Fruit fly (Drosophila melanogaster) whole organism, pupa: ENCODE results near the gene Sf3b1.

Source experiments
- CG10348 ChIP-seq: fragments of 200-800 bp; sonication (Bioruptor generic); IDR thresholded peaks from 2 replicates; pipeline ENCODE4 v1.3.6; 2022; ENCODE audit warnings: missing biosample characterization, missing genetic modification characterization
- CG12605 ChIP-seq: fragments of 200-800 bp; sonication (Bioruptor generic); IDR thresholded peaks from 2 replicates; pipeline ENCODE4 v1.3.6; 2022; ENCODE audit warnings: missing biosample characterization, missing genetic modification characterization
- CG13204 ChIP-seq: fragments of 200-800 bp; sonication (Bioruptor generic); optimal IDR thresholded peaks from 2 replicates; lab custom pipeline; 2018; ENCODE audit warnings: missing biosample characterization, mild to moderate bottlenecking, missing genetic modification characterization, moderate library complexity
- CG14655 ChIP-seq: fragments of 200-800 bp; sonication (Bioruptor generic); optimal IDR thresholded peaks from 3 replicates; lab custom pipeline; 2017; ENCODE audit warnings: mild to moderate bottlenecking, missing biosample characterization, missing genetic modification reagents, missing genetic modification characterization
- CG15710 ChIP-seq: fragments of 200-800 bp; sonication (Bioruptor generic); optimal IDR thresholded peaks from 2 replicates; lab custom pipeline; 2018; ENCODE audit warnings: missing biosample characterization, mild to moderate bottlenecking, missing genetic modification characterization, moderate library complexity
- CG17806 ChIP-seq: fragments of 200-800 bp; sonication (Bioruptor generic); optimal IDR thresholded peaks from 2 replicates; lab custom pipeline; 2018; ENCODE audit warnings: missing biosample characterization, mild to moderate bottlenecking, missing genetic modification characterization, moderate library complexity
- CG32121 ChIP-seq: fragments of 200-800 bp; sonication (Bioruptor generic); IDR thresholded peaks from 2 replicates; pipeline ENCODE4 v1.3.6; 2022; ENCODE audit warnings: missing biosample characterization, missing genetic modification characterization
- CG34367 ChIP-seq: fragments of 200-800 bp; sonication (Bioruptor generic); optimal IDR thresholded peaks from 2 replicates; lab custom pipeline; 2018; ENCODE audit warnings: missing biosample characterization, mild to moderate bottlenecking, missing genetic modification characterization
- CG4496 ChIP-seq: fragments of 200-800 bp; sonication (Bioruptor generic); IDR thresholded peaks from 3 replicates; pipeline ENCODE4 v1.3.6; 2022; ENCODE audit warnings: missing biosample characterization, missing genetic modification characterization
- CG8159 ChIP-seq: fragments of 200-800 bp; sonication (Bioruptor generic); optimal IDR thresholded peaks from 3 replicates; lab custom pipeline; 2018; ENCODE audit warnings: missing biosample characterization, mild to moderate bottlenecking, missing genetic modification characterization, moderate library complexity
- CG8301 ChIP-seq: fragments of 200-800 bp; sonication (Bioruptor generic); optimal IDR thresholded peaks from 2 replicates; lab custom pipeline; 2018; ENCODE audit warnings: missing biosample characterization, mild to moderate bottlenecking, missing genetic modification characterization
- CG9948 ChIP-seq: fragments of 200-800 bp; sonication (Bioruptor generic); optimal IDR thresholded peaks from 2 replicates; lab custom pipeline; 2018; ENCODE audit warnings: missing biosample characterization, mild to moderate bottlenecking, missing genetic modification characterization, moderate library complexity
- D1 ChIP-seq: fragments of 200-800 bp; sonication (Bioruptor generic); optimal IDR thresholded peaks from 2 replicates; lab custom pipeline; 2018; ENCODE audit warnings: missing biosample characterization, mild to moderate bottlenecking, missing genetic modification characterization, moderate library complexity
- EcR ChIP-seq: fragments of 200-800 bp; sonication (Bioruptor generic); optimal IDR thresholded peaks from 3 replicates; lab custom pipeline; 2019; ENCODE audit warnings: missing biosample characterization, missing genetic modification characterization, mild to moderate bottlenecking, moderate library complexity, missing genetic modification reagents
- Ets98B ChIP-seq: fragments of 200-800 bp; sonication (Bioruptor generic); IDR thresholded peaks from 2 replicates; pipeline ENCODE4 v1.3.6; 2022; ENCODE audit warnings: missing biosample characterization, missing genetic modification characterization
- Pif1A ChIP-seq: fragments of 200-800 bp; sonication (Bioruptor generic); optimal IDR thresholded peaks from 3 replicates; lab custom pipeline; 2016; ENCODE audit warnings: missing biosample characterization, missing genetic modification characterization
- Pif1B ChIP-seq: fragments of 200-800 bp; sonication (Bioruptor generic); optimal IDR thresholded peaks from 3 replicates; lab custom pipeline; 2016; ENCODE audit warnings: missing biosample characterization, missing genetic modification characterization
- Snoo ChIP-seq: fragments of 200-800 bp; sonication (Bioruptor generic); optimal IDR thresholded peaks from 3 replicates; lab custom pipeline; 2017; ENCODE audit warnings: missing biosample characterization, mild to moderate bottlenecking, missing genetic modification characterization, inconsistent platforms
- fd96Ca ChIP-seq: fragments of 200-800 bp; sonication (Bioruptor generic); IDR thresholded peaks from 3 replicates; pipeline ENCODE4 v1.3.6; 2022; ENCODE audit warnings: missing biosample characterization, missing genetic modification characterization
- gl ChIP-seq: fragments of 200-800 bp; sonication (Bioruptor generic); optimal IDR thresholded peaks from 2 replicates; lab custom pipeline; 2018; ENCODE audit warnings: missing biosample characterization, mild to moderate bottlenecking, missing genetic modification characterization
- rn ChIP-seq: fragments of 200-800 bp; sonication (Bioruptor generic); IDR thresholded peaks from 2 replicates; pipeline ENCODE4 v1.3.6; 2022; ENCODE audit warnings: missing biosample characterization, missing genetic modification characterization

The Sf3b1 gene

dm6 chr2L:597771-598170, 29.6 kb downstream of the Sf3b1 start:
- TF ChIP-seq CG12605 (GFP tag; lab: Robert Waterston, UW) (no peak), CG17806 (tag; lab: Kevin White, UChicago) (no peak)
- TF ChIP-seq, all 21 proteins: peak for 0

- TF ChIP-seq CG15710, result no peak
- TF ChIP-seq D1 (tag; lab: Kevin White, UChicago), result no peak
- no peak for TF ChIP-seq rn
- no peak for TF ChIP-seq CG34367 (tag; lab: Kevin White, UChicago)
- TF ChIP-seq EcR (GFP tag; lab: Kevin White, UChicago), result no peak
- no peak for TF ChIP-seq Pif1A (GFP tag; lab: Kevin White, UChicago)
- no peak for TF ChIP-seq CG10348 (GFP tag; lab: Robert Waterston, UW)
- no peak for TF ChIP-seq Pif1B (GFP tag; lab: Kevin White, UChicago)
- no peak for TF ChIP-seq CG8301
- no peak for TF ChIP-seq CG12605 (GFP tag; lab: Robert Waterston, UW)
- TF ChIP-seq CG9948 (tag; lab: Kevin White, UChicago), result no peak
- no peak for TF ChIP-seq CG8159 (tag; lab: Kevin White, UChicago)
- TF ChIP-seq CG14655 (GFP tag; lab: Kevin White, UChicago), result no peak
- no peak for TF ChIP-seq fd96Ca (GFP tag; lab: Robert Waterston, UW)
- TF ChIP-seq CG13204 (GFP tag; lab: Kevin White, UChicago), result no peak
- TF ChIP-seq Ets98B, result no peak
- no peak for TF ChIP-seq gl (tag; lab: Kevin White, UChicago)
- TF ChIP-seq CG17806 (tag; lab: Kevin White, UChicago), result no peak
- no peak for TF ChIP-seq Snoo (tag; lab: Kevin White, UChicago)
These were observed 33.7 kb downstream of the Sf3b1 start for dm6 chr2L:601848-602247.

- TF ChIP-seq Pif1B (GFP tag; lab: Kevin White, UChicago) (peak; percentile 26), EcR (GFP tag; lab: Kevin White, UChicago) (no peak), Pif1A (GFP tag; lab: Kevin White, UChicago) (peak; percentile 2), CG8159 (tag; lab: Kevin White, UChicago) (no peak), Snoo (tag; lab: Kevin White, UChicago) (no peak), CG17806 (tag; lab: Kevin White, UChicago) (no peak), D1 (tag; lab: Kevin White, UChicago) (peak; percentile 65), CG9948 (tag; lab: Kevin White, UChicago) (no peak), CG14655 (GFP tag; lab: Kevin White, UChicago) (no peak), CG13204 (GFP tag; lab: Kevin White, UChicago) (no peak), CG4496 (GFP tag; lab: Robert Waterston, UW) (no peak), CG32121 (GFP tag; lab: Robert Waterston, UW) (no peak), gl (tag; lab: Kevin White, UChicago) (no peak), CG12605 (GFP tag; lab: Robert Waterston, UW) (no peak), CG15710 (no peak), Ets98B (no peak)
- TF ChIP-seq, all 21 proteins: peak for 3
These were observed 34.3 kb downstream of the Sf3b1 start, which contains the start of gene CG13689 for dm6 chr2L:602439-602879. Gene CG13689 (plus strand): TSS chr2L:602813.

DNA sequence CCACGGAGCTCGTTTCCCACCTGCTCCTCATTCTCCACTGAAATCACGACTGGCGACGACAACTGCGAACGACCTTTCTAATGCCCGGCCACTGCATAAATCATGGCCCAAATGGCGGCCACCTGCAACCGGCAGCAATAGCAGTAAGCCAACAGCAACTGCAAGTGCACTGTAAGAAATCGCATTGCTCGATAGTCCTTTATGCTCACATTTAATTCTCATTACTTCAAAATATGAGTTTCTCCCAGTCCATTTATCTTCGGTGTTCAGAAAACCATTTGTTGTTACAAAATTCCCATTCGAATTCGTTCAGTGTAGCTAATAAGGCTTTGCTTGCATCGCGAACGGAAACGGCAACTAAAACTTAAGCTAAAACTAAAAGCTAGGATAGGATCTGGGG, 35.9 kb downstream of the Sf3b1 start:
- TF ChIP-seq CG32121 (GFP tag; lab: Robert Waterston, UW), result peak; percentile 85
- TF ChIP-seq CG9948 (tag; lab: Kevin White, UChicago), result no peak
- peak; percentile 87 for TF ChIP-seq Ets98B
- peak; percentile 1 for TF ChIP-seq Pif1B (GFP tag; lab: Kevin White, UChicago)
- 0 out of 2 replicates have a peak, but pooled peaks have one; percentile 33 for TF ChIP-seq CG10348 (GFP tag; lab: Robert Waterston, UW)
- no peak for TF ChIP-seq D1 (tag; lab: Kevin White, UChicago)
- TF ChIP-seq Pif1A (GFP tag; lab: Kevin White, UChicago), result peak; percentile 23
- peak; percentile 86 for TF ChIP-seq fd96Ca (GFP tag; lab: Robert Waterston, UW)
- TF ChIP-seq CG12605 (GFP tag; lab: Robert Waterston, UW), result peak; percentile 51; the same call in 1 of the 2 replicates
- peak; percentile 41 for TF ChIP-seq CG17806 (tag; lab: Kevin White, UChicago)
- peak; percentile 73 for TF ChIP-seq CG8301
- peak; percentile 69 for TF ChIP-seq CG14655 (GFP tag; lab: Kevin White, UChicago)
- peak; percentile 89 for TF ChIP-seq CG4496 (GFP tag; lab: Robert Waterston, UW)
- no peak for TF ChIP-seq EcR (GFP tag; lab: Kevin White, UChicago)

- TF ChIP-seq CG17806 (tag; lab: Kevin White, UChicago) (peak; percentile 74), CG9948 (tag; lab: Kevin White, UChicago) (peak; percentile 72), Snoo (tag; lab: Kevin White, UChicago) (peak; percentile 38), D1 (tag; lab: Kevin White, UChicago) (no peak), fd96Ca (GFP tag; lab: Robert Waterston, UW) (peak; percentile 93), Ets98B (peak; percentile 92), Pif1B (GFP tag; lab: Kevin White, UChicago) (peak; percentile 72), CG12605 (GFP tag; lab: Robert Waterston, UW) (peak; percentile 87), CG10348 (GFP tag; lab: Robert Waterston, UW) (peak; percentile 54; the same call in 1 of the 2 replicates), CG8301 (peak; percentile 89), CG13204 (GFP tag; lab: Kevin White, UChicago) (no peak), EcR (GFP tag; lab: Kevin White, UChicago) (no peak), Pif1A (GFP tag; lab: Kevin White, UChicago) (peak; percentile 73), CG8159 (tag; lab: Kevin White, UChicago) (peak; percentile 71), CG34367 (tag; lab: Kevin White, UChicago) (peak; percentile 34), rn (peak; percentile 72), CG15710 (peak; percentile 75), CG4496 (GFP tag; lab: Robert Waterston, UW) (peak; percentile 93), CG32121 (GFP tag; lab: Robert Waterston, UW) (peak; percentile 92), gl (tag; lab: Kevin White, UChicago) (no peak), CG14655 (GFP tag; lab: Kevin White, UChicago) (peak; percentile 88)
These were observed 38.0 kb downstream of the Sf3b1 start for dm6 chr2L:606165-606564.
